Fruit fly (Drosophila melanogaster) whole organism, adult: ENCODE results near the gene hth.

Experiments
- CG7045 ChIP-seq: fragments of 200-800 bp; sonication (Bioruptor generic); optimal IDR thresholded peaks from 2 replicates; lab custom pipeline; 2017; ENCODE audit warnings: missing biosample characterization, mild to moderate bottlenecking, missing genetic modification characterization
- CG7101 ChIP-seq: fragments of 200-800 bp; sonication (Bioruptor generic); optimal IDR thresholded peaks from 2 replicates; lab custom pipeline; 2018; ENCODE audit warnings: missing biosample characterization, mild to moderate bottlenecking, missing genetic modification characterization, moderate library complexity
- Mnt ChIP-seq: fragments of 200-800 bp; sonication (Bioruptor generic); optimal IDR thresholded peaks from 2 replicates; lab custom pipeline; 2016; ENCODE audit warnings: missing biosample characterization, mild to moderate bottlenecking, missing genetic modification characterization
- cic ChIP-seq: fragments of 200-800 bp; sonication (Bioruptor generic); optimal IDR thresholded peaks from 2 replicates; lab custom pipeline; 2017; ENCODE audit warnings: missing biosample characterization, mild to moderate bottlenecking, missing genetic modification characterization, moderate library complexity

- TF ChIP-seq cic (GFP tag; lab: Kevin White, UChicago) (no peak), CG7101 (tag; lab: Kevin White, UChicago) (no peak), Mnt (GFP tag; lab: Kevin White, UChicago) (no peak), CG7045 (GFP tag; lab: Kevin White, UChicago) (no peak)
Observed at dm6 chr3R:10594889-10595288, 44.5 kb downstream of the hth start.
